Worm (Caenorhabditis elegans) whole organism, midembryonic: ENCODE measurements around the gene C10C5.4.

Experiments used
- flt-1 ChIP-seq: fragments of 200-800 bp; sonication (Bioruptor generic); IDR thresholded peaks from 2 replicates; pipeline ENCODE4 v1.3.6; 2022; ENCODE audit warnings: missing genetic modification characterization, missing compliant biosample characterization
- klf-2 ChIP-seq: fragments of 200-800 bp; sonication (Bioruptor generic); conservative IDR thresholded peaks from 2 replicates; pipeline ENCODE4 v1.3.6; 2022; ENCODE audit warnings: missing genetic modification reagents, missing genetic modification characterization, missing compliant biosample characterization
- med-1 ChIP-seq: sonication (generic microtip); optimal IDR thresholded peaks from 2 replicates; lab custom pipeline; 2017; ENCODE audit warnings: missing genetic modification characterization, mild to moderate bottlenecking, missing compliant biosample characterization, antibody characterized with exemption, missing genetic modification reagents; ENCODE audit not compliant: insufficient read depth
- ztf-23 ChIP-seq: fragments of 200-800 bp; sonication (Bioruptor generic); IDR thresholded peaks from 2 replicates; pipeline ENCODE4 v1.3.6; 2022; ENCODE audit warnings: missing genetic modification reagents, missing genetic modification characterization, missing compliant biosample characterization
- ztf-29 ChIP-seq: fragments of 200-800 bp; sonication (Bioruptor generic); IDR thresholded peaks from 2 replicates; pipeline ENCODE4 v1.3.6; 2022; ENCODE audit warnings: missing genetic modification reagents, missing genetic modification characterization, missing compliant biosample characterization

ce11 chrIV:9374529-9374928, 3.8 kb upstream of the C10C5.4 start, which contains the start of gene C10C5.3:
- TF ChIP-seq klf-2 (no peak), ztf-29 (no peak), ztf-23 (GFP tag; lab: Robert Waterston, UW) (no peak), flt-1 (GFP tag; lab: Robert Waterston, UW) (no peak), med-1 (GFP tag; lab: Kevin White, UChicago) (no peak)
